Fruit fly (Drosophila melanogaster): ENCODE measurements around the gene CheA84a.
A peak's percentile ranks its signal among the peaks of the same experiment; 100 is the strongest.

Gene CheA84a

DNA sequence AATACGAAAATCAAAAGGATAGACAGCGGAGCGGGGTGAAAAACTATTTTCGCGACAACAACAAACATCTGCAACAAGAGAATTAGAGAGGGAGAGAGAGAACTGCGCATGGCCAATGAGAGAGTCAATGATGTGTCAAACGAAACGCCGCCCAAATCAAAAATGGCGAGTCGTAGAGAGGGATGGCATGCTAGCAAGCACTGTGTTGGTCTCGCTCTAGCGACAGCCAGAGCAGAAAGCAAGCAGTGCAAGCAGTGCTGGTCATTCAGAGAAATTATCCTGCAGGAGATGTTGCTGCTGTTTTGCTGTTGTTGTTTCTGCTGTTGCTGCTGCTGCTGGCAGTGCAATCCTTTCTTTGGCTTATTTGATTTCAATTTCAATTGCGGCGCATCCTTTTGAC is 13.8 kb downstream of the CheA84a start (continued):
- TF ChIP-seq H2.0 (GFP tag; IDR thresholded peaks at IDR 0.05) (no peak), chn (GFP tag; optimal IDR thresholded peaks at IDR 0.05) (no peak), CG4360 (GFP tag; IDR thresholded peaks at IDR 0.05) (peak; percentile 97), ci (GFP tag; IDR thresholded peaks at IDR 0.05) (peak; percentile 39; the same call in 1 of the 3 replicates), CG3407 (GFP tag; optimal IDR thresholded peaks at IDR 0.05) (no peak), Hr3 (GFP tag; optimal IDR thresholded peaks at IDR 0.05) (no peak), Sin3A (optimal IDR thresholded peaks at IDR 0.05) (no peak), CG8089 (GFP tag; optimal IDR thresholded peaks at IDR 0.05) (no peak), pum (GFP tag; optimal IDR thresholded peaks at IDR 0.05) (no peak), Nf-YA (GFP tag; IDR thresholded peaks at IDR 0.05) (peak; percentile 96), da (GFP tag; optimal IDR thresholded peaks at IDR 0.05) (no peak), CG14965 (GFP tag; optimal IDR thresholded peaks at IDR 0.05; ENCODE audit: borderline replicate concordance) (no peak), HmgD (GFP tag; optimal IDR thresholded peaks at IDR 0.05) (peak; percentile 90), NFAT (GFP tag; IDR thresholded peaks at IDR 0.05) (peak; percentile 14; the same call in 1 of the 2 replicates), btn (GFP tag; optimal IDR thresholded peaks at IDR 0.05) (no peak), CG11085 (GFP tag; IDR thresholded peaks at IDR 0.05) (no peak), twi (tag; optimal IDR thresholded peaks at IDR 0.05) (peak; percentile 40), Camta (GFP tag; optimal IDR thresholded peaks at IDR 0.05) (no peak), CG6689 (GFP tag; IDR thresholded peaks at IDR 0.05) (no peak), Ptx1 (GFP tag; IDR thresholded peaks at IDR 0.05) (no peak), Myb (GFP tag; optimal IDR thresholded peaks at IDR 0.05) (no peak), CG3065 (GFP tag; optimal IDR thresholded peaks at IDR 0.05) (no peak), CG5245 (GFP tag; optimal IDR thresholded peaks at IDR 0.05) (no peak), ara (GFP tag; IDR thresholded peaks at IDR 0.05) (no peak), gem (tag; optimal IDR thresholded peaks at IDR 0.05) (no peak), jumu (GFP tag; optimal IDR thresholded peaks at IDR 0.05) (no peak), CG12219 (GFP tag; optimal IDR thresholded peaks at IDR 0.05) (no peak), H15 (GFP tag; IDR thresholded peaks at IDR 0.05) (no peak), gt (GFP tag; IDR thresholded peaks at IDR 0.05) (no peak), br (optimal IDR thresholded peaks at IDR 0.05) (no peak), abd-A (tag; optimal IDR thresholded peaks at IDR 0.05) (peak; percentile 64), so (GFP tag; IDR thresholded peaks at IDR 0.05) (0 out of 3 replicates have a peak, but pooled peaks have one; percentile 11), E2f1 (GFP tag; IDR thresholded peaks at IDR 0.05) (no peak), CG30020 (tag; optimal IDR thresholded peaks at IDR 0.05) (no peak), Sox100B (GFP tag; optimal IDR thresholded peaks at IDR 0.05) (no peak), scrt (GFP tag; optimal IDR thresholded peaks at IDR 0.05) (no peak), trem (tag; optimal IDR thresholded peaks at IDR 0.05) (no peak), CG11695 (GFP tag; IDR thresholded peaks at IDR 0.05) (no peak), Bgb (GFP tag; IDR thresholded peaks at IDR 0.05; ENCODE audit: partially characterized antibody) (peak; percentile 58; the same call in 1 of the 2 replicates), al (GFP tag; IDR thresholded peaks at IDR 0.05) (no peak), ash1 (GFP tag; optimal IDR thresholded peaks at IDR 0.05) (peak; percentile 76), D (optimal IDR thresholded peaks at IDR 0.05) (peak; percentile 82), D (GFP tag; optimal IDR thresholded peaks at IDR 0.05) (no peak), D19B (GFP tag; optimal IDR thresholded peaks at IDR 0.05) (no peak), klu (GFP tag; IDR thresholded peaks at IDR 0.05) (no peak), HLHmδ (GFP tag; optimal IDR thresholded peaks at IDR 0.05) (peak; percentile 13), dan (GFP tag; IDR thresholded peaks at IDR 0.05) (no peak), CG17612 (GFP tag; IDR thresholded peaks at IDR 0.05) (no peak), CG7271 (tag; optimal IDR thresholded peaks at IDR 0.05) (no peak), phol (tag; optimal IDR thresholded peaks at IDR 0.05) (peak; percentile 88), CG17359 (tag; optimal IDR thresholded peaks at IDR 0.05) (no peak), Abd-B (GFP tag; optimal IDR thresholded peaks at IDR 0.05) (no peak), CG1832 (GFP tag; optimal IDR thresholded peaks at IDR 0.05) (peak; percentile 98), CG1603 (tag; optimal IDR thresholded peaks at IDR 0.05) (no peak)
